Fruit fly (Drosophila melanogaster): ENCODE measurements around the gene CG11617.

CG11617 gene

dm6 chr2L:207129-207813 is at the start of gene CG11617, which contains the start of gene Tbc1d15-17:
Gene CG11617, minus strand, starts transcription at chr2L:207297.
Gene Tbc1d15-17, plus strand, starts transcription at chr2L:207179.
- peak; percentile 39 for TF ChIP-seq Hr83 (GFP tag; optimal IDR thresholded peaks at IDR 0.05; ENCODE audit: poor library complexity, severe bottlenecking)
- peak; percentile 89 for TF ChIP-seq Vsx2 (GFP tag; optimal IDR thresholded peaks at IDR 0.05; ENCODE audit: partially characterized antibody)
- no peak for TF ChIP-seq brk (GFP tag; optimal IDR thresholded peaks at IDR 0.05)
- no peak for TF ChIP-seq fru (GFP tag; optimal IDR thresholded peaks at IDR 0.05)
- TF ChIP-seq Dif (GFP tag; optimal IDR thresholded peaks at IDR 0.05; ENCODE audit: partially characterized antibody) = no peak
- TF ChIP-seq GATAd (GFP tag; optimal IDR thresholded peaks at IDR 0.05) = no peak
- TF ChIP-seq HLH106 (tag; optimal IDR thresholded peaks at IDR 0.05) = no peak
- no peak for TF ChIP-seq Abd-B (GFP tag; optimal IDR thresholded peaks at IDR 0.05)
- no peak for TF ChIP-seq ey (GFP tag; optimal IDR thresholded peaks at IDR 0.05)

- TF ChIP-seq lola (GFP tag; optimal IDR thresholded peaks at IDR 0.05) (no peak), h (GFP tag; optimal IDR thresholded peaks at IDR 0.05) (no peak), Mio (GFP tag; optimal IDR thresholded peaks at IDR 0.05) (no peak), fru (GFP tag; optimal IDR thresholded peaks at IDR 0.05) (no peak), woc (GFP tag; optimal IDR thresholded peaks at IDR 0.05) (no peak), Dif (GFP tag; optimal IDR thresholded peaks at IDR 0.05; ENCODE audit: partially characterized antibody) (no peak), CG9705 (GFP tag; optimal IDR thresholded peaks at IDR 0.05) (no peak), psq (GFP tag; optimal IDR thresholded peaks at IDR 0.05) (no peak), dl (GFP tag; optimal IDR thresholded peaks at IDR 0.05; ENCODE audit: insufficient read depth in 1 of 2, partially characterized antibody in 2 of 2) (no peak), tai (GFP tag; optimal IDR thresholded peaks at IDR 0.05) (no peak), usp (GFP tag; optimal IDR thresholded peaks at IDR 0.05) (no peak), jim (GFP tag; optimal IDR thresholded peaks at IDR 0.05) (no peak)
These were observed 45.1 kb upstream of the CG11617 start, which contains the start of gene Rpp30 for dm6 chr2L:252174-252573. Gene Rpp30, minus strand, starts transcription at chr2L:252373.

DNA sequence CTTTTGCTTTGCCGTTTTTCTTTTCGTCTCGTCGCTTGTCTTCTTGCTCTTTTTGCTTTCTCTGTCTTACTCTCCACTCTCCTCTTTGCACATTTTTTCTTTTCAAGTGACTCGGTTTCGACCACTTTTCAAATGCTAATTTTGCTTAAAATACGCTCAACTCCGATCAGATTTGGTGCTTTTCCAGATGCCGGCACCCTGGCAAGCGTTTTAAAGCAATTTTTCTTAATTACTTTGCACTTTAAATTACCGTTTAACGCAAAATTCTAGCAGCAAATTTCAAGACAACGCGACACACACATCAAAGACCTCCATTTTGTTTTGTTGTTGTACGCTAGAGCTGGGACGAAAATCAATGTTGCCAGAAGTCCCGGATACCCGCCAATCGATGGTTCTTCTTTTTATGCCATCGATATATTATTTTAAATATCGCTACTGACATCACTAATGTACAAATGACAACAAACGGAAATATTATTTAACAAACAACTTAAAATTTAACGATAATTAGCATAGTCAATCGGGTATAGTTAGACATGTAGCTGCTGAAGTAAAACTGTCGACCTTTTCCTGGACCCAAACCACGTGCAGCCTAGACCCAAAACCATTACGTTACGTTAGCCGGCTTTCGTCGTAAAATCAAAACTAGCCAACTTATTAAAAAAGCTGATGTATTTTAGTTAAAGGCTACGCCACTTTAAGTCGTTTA is 43.6 kb upstream of the CG11617 start, which contains the start of gene kis:
kis (minus strand) TSS at position 317 of the 709 bp plus-strand sequence.
- peak; percentile 13 for TF ChIP-seq Myc (optimal IDR thresholded peaks at IDR 0.05)
- no peak for TF ChIP-seq Abd-B (GFP tag; optimal IDR thresholded peaks at IDR 0.05)
- no peak for TF ChIP-seq CG32264 (GFP tag; optimal IDR thresholded peaks at IDR 0.05)
- TF ChIP-seq pan (optimal IDR thresholded peaks at IDR 0.05) = no peak
- TF ChIP-seq brk (GFP tag; optimal IDR thresholded peaks at IDR 0.05) = no peak
- peak; percentile 11 for TF ChIP-seq woc (GFP tag; optimal IDR thresholded peaks at IDR 0.05)
- peak; percentile 5 for TF ChIP-seq OdsH (GFP tag; optimal IDR thresholded peaks at IDR 0.05)
- TF ChIP-seq CrebA (GFP tag; optimal IDR thresholded peaks at IDR 0.05; ENCODE audit: borderline replicate concordance) = no peak
- TF ChIP-seq Hnf4 (GFP tag; optimal IDR thresholded peaks at IDR 0.05) = no peak
- peak; percentile 33 for TF ChIP-seq Hr83 (GFP tag; optimal IDR thresholded peaks at IDR 0.05; ENCODE audit: poor library complexity, severe bottlenecking)
- TF ChIP-seq Jra (GFP tag; optimal IDR thresholded peaks at IDR 0.05) = peak; percentile 64
- no peak for TF ChIP-seq jim (GFP tag; optimal IDR thresholded peaks at IDR 0.05)
- no peak for TF ChIP-seq sage (GFP tag; optimal IDR thresholded peaks at IDR 0.05)
- peak; percentile 20 for TF ChIP-seq CG9705 (GFP tag; optimal IDR thresholded peaks at IDR 0.05)
- TF ChIP-seq dsf (GFP tag; optimal IDR thresholded peaks at IDR 0.05; ENCODE audit: borderline replicate concordance) = no peak
- TF ChIP-seq psq (GFP tag; optimal IDR thresholded peaks at IDR 0.05) = peak; percentile 95
- no peak for TF ChIP-seq Dfd (GFP tag; optimal IDR thresholded peaks at IDR 0.05)
- TF ChIP-seq br (GFP tag; optimal IDR thresholded peaks at IDR 0.05) = peak; percentile 41
- peak; percentile 55 for TF ChIP-seq Sp1 (GFP tag; optimal IDR thresholded peaks at IDR 0.05)
- peak; percentile 69 for TF ChIP-seq h (GFP tag; optimal IDR thresholded peaks at IDR 0.05)
- TF ChIP-seq dmrt93B (GFP tag; optimal IDR thresholded peaks at IDR 0.05) = no peak
- TF ChIP-seq foxo (GFP tag; optimal IDR thresholded peaks at IDR 0.05) = peak in 1 of 2 experiments; percentile 48
- TF ChIP-seq GATAd (GFP tag; optimal IDR thresholded peaks at IDR 0.05) = no peak
- no peak for TF ChIP-seq Dif (GFP tag; optimal IDR thresholded peaks at IDR 0.05; ENCODE audit: partially characterized antibody)
- no peak for TF ChIP-seq Mio (GFP tag; optimal IDR thresholded peaks at IDR 0.05)
- TF ChIP-seq usp (GFP tag; optimal IDR thresholded peaks at IDR 0.05) = no peak
- TF ChIP-seq tai (GFP tag; optimal IDR thresholded peaks at IDR 0.05) = no peak
- peak; percentile 34 for TF ChIP-seq HLH106 (tag; optimal IDR thresholded peaks at IDR 0.05)
- TF ChIP-seq Vsx2 (GFP tag; optimal IDR thresholded peaks at IDR 0.05; ENCODE audit: partially characterized antibody) = no peak
- TF ChIP-seq fru (GFP tag; optimal IDR thresholded peaks at IDR 0.05) = no peak
- no peak for TF ChIP-seq N (GFP tag; optimal IDR thresholded peaks at IDR 0.05)
- no peak for TF ChIP-seq Rel (GFP tag; optimal IDR thresholded peaks at IDR 0.05)
- TF ChIP-seq Rel (tag; optimal IDR thresholded peaks at IDR 0.05) = peak; percentile 31
- TF ChIP-seq lola (GFP tag; optimal IDR thresholded peaks at IDR 0.05) = no peak
- no peak for TF ChIP-seq sv (GFP tag; optimal IDR thresholded peaks at IDR 0.05)
- no peak for TF ChIP-seq Hr78 (GFP tag; optimal IDR thresholded peaks at IDR 0.05)
- peak; percentile 21 for TF ChIP-seq rgr (GFP tag; optimal IDR thresholded peaks at IDR 0.05)
- TF ChIP-seq ey (GFP tag; optimal IDR thresholded peaks at IDR 0.05) = no peak
- no peak for TF ChIP-seq dl (GFP tag; optimal IDR thresholded peaks at IDR 0.05; ENCODE audit: insufficient read depth in 1 of 2, partially characterized antibody in 2 of 2)
